Fruit fly (Drosophila melanogaster): ENCODE measurements around the gene Argk2.

The Argk2 gene

DNA sequence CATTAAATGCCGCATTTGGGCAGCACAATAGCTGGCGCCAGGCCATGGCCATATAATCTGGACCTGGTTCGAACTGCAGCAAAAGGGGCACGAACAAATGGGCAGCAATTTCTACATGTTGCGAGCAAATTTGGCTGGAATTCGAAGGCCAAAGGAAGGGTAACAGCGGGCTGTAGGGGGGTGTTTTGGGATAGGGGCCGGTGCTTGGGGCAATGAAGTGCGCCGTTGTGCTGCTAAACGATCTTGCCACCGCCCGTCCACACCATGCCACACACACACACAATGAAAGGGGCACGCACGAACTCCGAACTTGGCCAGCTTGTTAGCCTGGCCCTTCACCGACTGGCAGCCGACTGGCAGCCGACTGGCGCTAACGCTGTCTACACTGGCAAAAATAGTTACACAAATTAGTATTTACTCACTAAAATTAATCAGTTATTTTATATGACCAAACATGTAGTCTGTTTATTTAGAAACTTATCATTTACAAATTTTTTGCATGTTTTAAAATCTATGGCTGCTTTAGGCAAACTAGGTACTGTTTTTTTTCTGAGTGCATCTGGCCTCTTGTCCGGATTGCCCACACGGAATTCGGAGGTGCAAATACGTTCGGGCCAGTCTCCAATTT lies 13.1 kb upstream of the Argk2 start (continued):
- TF ChIP-seq CG6813 (GFP tag; optimal IDR thresholded peaks at IDR 0.05) (peak; percentile 61), CG7372 (GFP tag; IDR thresholded peaks at IDR 0.05) (peak; percentile 17), jumu (GFP tag; optimal IDR thresholded peaks at IDR 0.05) (no peak), jing (GFP tag; optimal IDR thresholded peaks at IDR 0.05) (no peak), dm (GFP tag; optimal IDR thresholded peaks at IDR 0.05) (no peak), CG10209 (GFP tag; optimal IDR thresholded peaks at IDR 0.05) (peak; percentile 41), Dip3 (GFP tag; optimal IDR thresholded peaks at IDR 0.05) (no peak), exex (tag; optimal IDR thresholded peaks at IDR 0.05) (no peak), CG15011 (GFP tag; optimal IDR thresholded peaks at IDR 0.05) (peak; percentile 30), ap (GFP tag; IDR thresholded peaks at IDR 0.05) (peak; percentile 59), CG12659 (GFP tag; optimal IDR thresholded peaks at IDR 0.05) (no peak), CG1832 (GFP tag; optimal IDR thresholded peaks at IDR 0.05) (no peak), repo (GFP tag; optimal IDR thresholded peaks at IDR 0.05) (no peak), tio (GFP tag; optimal IDR thresholded peaks at IDR 0.05) (no peak), Eip74EF (GFP tag; optimal IDR thresholded peaks at IDR 0.05) (peak in 1 of 2 experiments; percentile 20), CG8765 (GFP tag; IDR thresholded peaks at IDR 0.05) (peak; percentile 64; the same call in 1 of the 2 replicates), CG5245 (GFP tag; optimal IDR thresholded peaks at IDR 0.05) (peak; percentile 70), pnt (GFP tag; optimal IDR thresholded peaks at IDR 0.05) (no peak), lov (optimal IDR thresholded peaks at IDR 0.05) (no peak), lov (GFP tag; IDR thresholded peaks at IDR 0.05) (peak; percentile 34; the same call in 1 of the 3 replicates), CG2889 (GFP tag; IDR thresholded peaks at IDR 0.05) (0 out of 3 replicates have a peak, but pooled peaks have one; percentile 24), chn (GFP tag; optimal IDR thresholded peaks at IDR 0.05) (peak; percentile 11), CG11696 (GFP tag; IDR thresholded peaks at IDR 0.05) (0 out of 2 replicates have a peak, but pooled peaks have one; percentile 15), Deaf1 (tag; optimal IDR thresholded peaks at IDR 0.05) (peak; percentile 70), Poxn (GFP tag; IDR thresholded peaks at IDR 0.05) (no peak), CG17361 (GFP tag; IDR thresholded peaks at IDR 0.05) (peak; percentile 33; the same call in 2 of the 3 replicates), CG9876 (GFP tag; optimal IDR thresholded peaks at IDR 0.05) (no peak), ac (GFP tag; optimal IDR thresholded peaks at IDR 0.05) (peak; percentile 37), sr (GFP tag; IDR thresholded peaks at IDR 0.05) (no peak), Xbp1 (GFP tag; optimal IDR thresholded peaks at IDR 0.05) (peak; percentile 43), CG13296 (GFP tag; optimal IDR thresholded peaks at IDR 0.05) (no peak), CG18262 (tag; optimal IDR thresholded peaks at IDR 0.05) (peak; percentile 82), CG6765 (GFP tag; optimal IDR thresholded peaks at IDR 0.05) (no peak), CG7928 (GFP tag; optimal IDR thresholded peaks at IDR 0.05) (no peak), klu (GFP tag; IDR thresholded peaks at IDR 0.05) (no peak; the same call in 1 of the 2 replicates), NfI (GFP tag; optimal IDR thresholded peaks at IDR 0.05) (no peak), lbe (GFP tag; optimal IDR thresholded peaks at IDR 0.05) (peak; percentile 14), esg (GFP tag; conservative IDR thresholded peaks at IDR 0.05) (peak; percentile 57), Med (GFP tag) (peak; percentile 85), NK7.1 (GFP tag; optimal IDR thresholded peaks at IDR 0.05) (no peak), pb (GFP tag; optimal IDR thresholded peaks at IDR 0.05) (no peak), Atf3 (GFP tag; optimal IDR thresholded peaks at IDR 0.05) (peak; percentile 28), fd96Cb (tag; optimal IDR thresholded peaks at IDR 0.05) (peak; percentile 81), CG2712 (tag; optimal IDR thresholded peaks at IDR 0.05) (peak; percentile 85), CG1602 (GFP tag; optimal IDR thresholded peaks at IDR 0.05) (peak; percentile 44), CG12942 (GFP tag; optimal IDR thresholded peaks at IDR 0.05) (no peak), z (GFP tag; IDR thresholded peaks at IDR 0.05) (peak; percentile 53; the same call in 1 of the 3 replicates), chinmo (GFP tag; IDR thresholded peaks at IDR 0.05; ENCODE audit: partially characterized antibody) (no peak), HLH54F (GFP tag; optimal IDR thresholded peaks at IDR 0.05) (no peak), schlank (tag; optimal IDR thresholded peaks at IDR 0.05) (no peak)
